Worm (Caenorhabditis elegans): ENCODE results near the gene srh-171.

srh-171 gene

ce11 chrV:19999100-19999499, 33.6 kb downstream of the srh-171 start:
- no peak for TF ChIP-seq ceh-24 (tag; optimal IDR thresholded peaks at IDR 0.05)
- TF ChIP-seq C38D4.7 (GFP tag; optimal IDR thresholded peaks at IDR 0.05), result no peak

ce11 chrV:19999789-20000188, 34.3 kb downstream of the srh-171 start:
- TF ChIP-seq pag-3 (tag; optimal IDR thresholded peaks at IDR 0.05; ENCODE audit: borderline replicate concordance) (peak; percentile 59), lim-6 (tag; optimal IDR thresholded peaks at IDR 0.05) (no peak)

ce11 chrV:20000639-20001038, 35.1 kb downstream of the srh-171 start:
- no peak for TF ChIP-seq pros-1 (tag; optimal IDR thresholded peaks at IDR 0.05)
- no peak for TF ChIP-seq nhr-11 (tag; optimal IDR thresholded peaks at IDR 0.05)
- no peak for TF ChIP-seq elt-2 (tag; optimal IDR thresholded peaks at IDR 0.05)
- no peak for TF ChIP-seq lim-6 (tag; optimal IDR thresholded peaks at IDR 0.05)
- TF ChIP-seq ceh-18 (tag; optimal IDR thresholded peaks at IDR 0.05), result no peak

- TF ChIP-seq ceh-24 (tag; optimal IDR thresholded peaks at IDR 0.05) (no peak), Y22D7AL.16 (tag; optimal IDR thresholded peaks at IDR 0.05) (no peak), ceh-34 (tag; optimal IDR thresholded peaks at IDR 0.05) (no peak), che-1 (tag; optimal IDR thresholded peaks at IDR 0.05) (no peak), lim-6 (tag; optimal IDR thresholded peaks at IDR 0.05) (no peak), pat-9 (tag; optimal IDR thresholded peaks at IDR 0.05) (no peak), dve-1 (tag; optimal IDR thresholded peaks at IDR 0.05) (no peak), madf-2 (tag; optimal IDR thresholded peaks at IDR 0.05) (no peak), nfya-1 (tag; optimal IDR thresholded peaks at IDR 0.05) (no peak), ceh-19 (GFP tag; optimal IDR thresholded peaks at IDR 0.05) (no peak), pha-2 (tag; optimal IDR thresholded peaks at IDR 0.05) (no peak), sox-4 (tag; optimal IDR thresholded peaks at IDR 0.05) (no peak), pqm-1 (tag; optimal IDR thresholded peaks at IDR 0.05) (no peak), sdc-2 (tag; optimal IDR thresholded peaks at IDR 0.05) (no peak), tbx-7 (tag; optimal IDR thresholded peaks at IDR 0.05) (no peak), hlh-30 (tag; optimal IDR thresholded peaks at IDR 0.05; ENCODE audit: insufficient read depth) (no peak), pros-1 (tag; optimal IDR thresholded peaks at IDR 0.05) (no peak), ceh-45 (GFP tag; IDR thresholded peaks at IDR 0.05) (no peak), nhr-11 (tag; optimal IDR thresholded peaks at IDR 0.05) (no peak), unc-42 (tag; optimal IDR thresholded peaks at IDR 0.05) (no peak)
Measured at ce11 chrV:20002194-20002593, 36.7 kb downstream of the srh-171 start.

ce11 chrV:20004385-20004784, 38.9 kb downstream of the srh-171 start, which contains the start of gene unc-51:
TSS of gene unc-51 (minus strand) at chrV:20004485.
- TF ChIP-seq pha-4 (tag; optimal IDR thresholded peaks at IDR 0.05) (no peak), ztf-16 (tag; optimal IDR thresholded peaks at IDR 0.05) (no peak), ref-2 (tag; optimal IDR thresholded peaks at IDR 0.05) (no peak), ama-1 (optimal IDR thresholded peaks at IDR 0.05) (no peak), tbx-7 (tag; optimal IDR thresholded peaks at IDR 0.05) (no peak), pag-3 (tag; optimal IDR thresholded peaks at IDR 0.05; ENCODE audit: borderline replicate concordance) (no peak), elt-4 (tag; optimal IDR thresholded peaks at IDR 0.05) (no peak), ets-4 (tag; optimal IDR thresholded peaks at IDR 0.05) (no peak), ceh-9 (tag; optimal IDR thresholded peaks at IDR 0.05) (no peak), nhr-232 (tag; optimal IDR thresholded peaks at IDR 0.05) (no peak), ceh-45 (GFP tag; IDR thresholded peaks at IDR 0.05) (no peak), lim-6 (tag; optimal IDR thresholded peaks at IDR 0.05) (no peak)

- TF ChIP-seq sdc-2 (tag; optimal IDR thresholded peaks at IDR 0.05) (peak; percentile 41), ceh-14 (tag; optimal IDR thresholded peaks at IDR 0.05) (peak; percentile 33), ceh-34 (tag; optimal IDR thresholded peaks at IDR 0.05) (peak; percentile 91), nfya-1 (tag; optimal IDR thresholded peaks at IDR 0.05) (peak; percentile 76), ceh-48 (tag; optimal IDR thresholded peaks at IDR 0.05) (peak; percentile 97), ceh-18 (tag; optimal IDR thresholded peaks at IDR 0.05) (peak; percentile 47), syd-9 (tag; optimal IDR thresholded peaks at IDR 0.05) (peak; percentile 10), dmd-4 (tag; optimal IDR thresholded peaks at IDR 0.05; ENCODE audit: borderline replicate concordance) (peak; percentile 29), hlh-30 (tag; optimal IDR thresholded peaks at IDR 0.05; ENCODE audit: insufficient read depth) (peak; percentile 94), unc-55 (GFP tag; optimal IDR thresholded peaks at IDR 0.05) (peak; percentile 73), hlh-6 (tag; optimal IDR thresholded peaks at IDR 0.05) (no peak), tbx-2 (tag; optimal IDR thresholded peaks at IDR 0.05) (peak; percentile 67), lim-6 (tag; optimal IDR thresholded peaks at IDR 0.05) (no peak), unc-42 (tag; optimal IDR thresholded peaks at IDR 0.05) (peak; percentile 65), ceh-31 (tag; optimal IDR thresholded peaks at IDR 0.05) (peak; percentile 82), sox-2 (GFP tag; IDR thresholded peaks at IDR 0.05) (no peak)
Measured at ce11 chrV:20005724-20006132, 40.2 kb downstream of the srh-171 start.
